Fruit fly (Drosophila melanogaster): ENCODE results near the gene RnrL.

DNA sequence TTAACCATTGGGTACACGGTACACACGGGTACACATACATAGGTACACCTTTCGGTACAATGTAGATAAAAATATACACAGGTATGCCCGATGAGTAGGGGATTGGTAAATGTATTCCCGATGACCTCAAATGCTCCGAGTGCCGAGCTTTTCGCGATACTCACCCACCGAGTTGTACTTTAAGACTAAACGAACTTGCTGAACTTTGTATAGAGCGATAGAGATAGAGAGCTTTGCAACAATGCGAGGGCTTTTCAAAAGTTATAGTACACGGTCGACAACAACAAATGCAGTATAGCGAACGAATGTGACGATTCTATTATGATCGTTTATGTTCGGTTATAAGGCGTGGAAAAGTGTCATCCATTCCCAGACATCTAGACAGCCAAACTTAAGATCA, 6.1 kb downstream of the RnrL start:
- TF ChIP-seq pan (optimal IDR thresholded peaks at IDR 0.05) (no peak), CG8478 (optimal IDR thresholded peaks at IDR 0.05) (no peak), psq (optimal IDR thresholded peaks at IDR 0.05) (no peak), EcR (GFP tag; optimal IDR thresholded peaks at IDR 0.05) (peak in 1 of 2 experiments; percentile 41), usp (GFP tag; optimal IDR thresholded peaks at IDR 0.05) (no peak), Dll (optimal IDR thresholded peaks at IDR 0.05) (no peak)
